Worm (Caenorhabditis elegans): ENCODE results near the gene W04G3.11.

W04G3.11 gene

ce11 chrX:11107076-11107475, 18.1 kb downstream of the W04G3.11 start, which contains the start of gene clc-17:
Gene clc-17 (plus strand): TSS chrX:11107376.
- no peak for TF ChIP-seq ztf-4 (tag; optimal IDR thresholded peaks at IDR 0.05)
- TF ChIP-seq skn-1 (tag; optimal IDR thresholded peaks at IDR 0.05): no peak
- no peak for TF ChIP-seq lsy-2 (tag; optimal IDR thresholded peaks at IDR 0.05)
- no peak for TF ChIP-seq hlh-17 (GFP tag; optimal IDR thresholded peaks at IDR 0.05; ENCODE audit: borderline replicate concordance)
- no peak for TF ChIP-seq jun-1 (tag; optimal IDR thresholded peaks at IDR 0.05)
- TF ChIP-seq zag-1 (tag; optimal IDR thresholded peaks at IDR 0.05): no peak
- TF ChIP-seq efl-1 (optimal IDR thresholded peaks at IDR 0.05): no peak
- no peak for TF ChIP-seq efl-1 (GFP tag; optimal IDR thresholded peaks at IDR 0.05 in 1 of 2)

ce11 chrX:11109200-11109599, 20.2 kb downstream of the W04G3.11 start, which contains the start of gene grd-1:
Gene grd-1 (plus strand): TSS chrX:11109440.
- TF ChIP-seq blmp-1 (tag; optimal IDR thresholded peaks at IDR 0.05): peak; percentile 89
- TF ChIP-seq Y116A8C.19 (tag; optimal IDR thresholded peaks at IDR 0.05; ENCODE audit: borderline replicate concordance): no peak
- TF ChIP-seq nhr-77 (tag; optimal IDR thresholded peaks at IDR 0.05): no peak

- TF ChIP-seq efl-1 (optimal IDR thresholded peaks at IDR 0.05) (no peak), efl-1 (GFP tag; optimal IDR thresholded peaks at IDR 0.05 in 1 of 2) (no peak), zip-4 (GFP tag; optimal IDR thresholded peaks at IDR 0.05) (no peak), ceh-8 (GFP tag; optimal IDR thresholded peaks at IDR 0.05) (peak; percentile 2)
These were observed 25.4 kb downstream of the W04G3.11 start for ce11 chrX:11114420-11114819.

DNA sequence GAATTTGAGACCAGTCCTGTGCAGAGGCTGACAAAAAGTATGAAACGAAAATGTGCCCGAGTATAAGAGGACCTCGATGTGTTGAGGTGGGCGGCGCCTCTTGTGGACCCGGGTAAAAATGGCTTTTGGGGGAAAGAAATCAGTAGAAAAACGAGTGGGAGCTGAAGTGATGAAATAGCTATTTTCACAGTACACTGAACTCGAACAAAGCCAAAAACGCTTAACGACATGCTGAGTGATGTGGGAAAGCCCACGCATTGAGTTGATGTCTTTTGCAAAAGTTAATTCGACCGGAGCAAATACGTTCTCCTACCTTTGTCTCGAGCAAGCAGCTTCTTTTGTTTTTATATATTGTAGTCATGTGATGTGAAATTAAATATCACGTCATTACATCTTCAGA, 27.7 kb downstream of the W04G3.11 start, which contains the start of gene nlp-66:
nlp-66 (minus strand) TSS at position 101 of the 400 bp plus-strand sequence.
- no peak for TF ChIP-seq elt-2 (tag; optimal IDR thresholded peaks at IDR 0.05)
- TF ChIP-seq mep-1 (tag; optimal IDR thresholded peaks at IDR 0.05): no peak
- no peak for TF ChIP-seq pax-3 (tag; optimal IDR thresholded peaks at IDR 0.05)
- no peak for TF ChIP-seq sptf-1 (tag; optimal IDR thresholded peaks at IDR 0.05)
- no peak for TF ChIP-seq vab-15 (tag; optimal IDR thresholded peaks at IDR 0.05)
- TF ChIP-seq ztf-4 (tag; optimal IDR thresholded peaks at IDR 0.05): no peak
- no peak for TF ChIP-seq efl-3 (GFP tag; optimal IDR thresholded peaks at IDR 0.05)
- TF ChIP-seq nhr-85 (tag): no peak
- TF ChIP-seq C34B4.2 (tag; optimal IDR thresholded peaks at IDR 0.05): no peak
- TF ChIP-seq fkh-4 (tag; optimal IDR thresholded peaks at IDR 0.05; ENCODE audit: borderline replicate concordance): no peak

ce11 chrX:11120808-11121207, 31.8 kb downstream of the W04G3.11 start, which contains the start of gene R08B4.3:
Gene R08B4.3 (minus strand): TSS chrX:11121005.
- TF ChIP-seq nhr-28 (tag; optimal IDR thresholded peaks at IDR 0.05) (no peak), C04F5.9 (tag; optimal IDR thresholded peaks at IDR 0.05) (no peak), mep-1 (tag; optimal IDR thresholded peaks at IDR 0.05) (no peak), nhr-84 (tag; optimal IDR thresholded peaks at IDR 0.05) (no peak), xbp-1 (tag; optimal IDR thresholded peaks at IDR 0.05) (no peak), snpc-4 (tag; optimal IDR thresholded peaks at IDR 0.05) (no peak), mdl-1 (tag; optimal IDR thresholded peaks at IDR 0.05) (no peak), ets-5 (GFP tag; IDR thresholded peaks at IDR 0.05) (no peak), fos-1 (tag; optimal IDR thresholded peaks at IDR 0.05) (no peak), unc-130 (tag; optimal IDR thresholded peaks at IDR 0.05) (no peak), aha-1 (tag; optimal IDR thresholded peaks at IDR 0.05) (no peak)

ce11 chrX:11122412-11122811, 33.4 kb downstream of the W04G3.11 start:
- peak; percentile 72 for TF ChIP-seq alr-1 (tag; optimal IDR thresholded peaks at IDR 0.05; ENCODE audit: borderline replicate concordance)
- no peak for TF ChIP-seq lin-13 (GFP tag; optimal IDR thresholded peaks at IDR 0.05)

All from whole organism, L1 larva.